Worm (Caenorhabditis elegans): ENCODE data around the gene C01G6.9.

Gene C01G6.9

DNA sequence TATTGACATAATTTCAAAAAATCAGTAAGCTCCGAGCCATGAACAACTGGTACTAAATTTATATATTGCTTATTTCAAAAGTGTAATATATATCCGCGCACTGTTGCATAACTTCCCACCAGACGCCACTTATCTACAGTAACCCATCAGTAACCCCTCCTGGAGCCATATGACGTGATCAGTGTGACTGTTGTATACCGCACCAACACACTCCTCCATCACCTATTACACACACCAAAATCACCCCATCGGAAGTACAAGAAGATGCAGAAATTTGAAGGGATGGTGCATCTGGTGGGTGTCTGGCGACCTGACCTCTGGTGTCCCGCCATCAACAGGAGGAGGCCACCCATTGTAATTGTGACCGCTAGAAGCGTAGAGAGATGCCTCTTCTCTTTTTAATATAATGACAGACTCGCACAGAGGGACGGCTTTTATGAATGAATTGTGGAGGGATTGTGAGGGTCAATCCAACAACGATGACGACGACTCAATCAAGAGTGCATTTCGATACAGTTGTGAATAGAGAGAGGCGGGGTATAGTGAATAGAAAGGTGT lies 32.7 kb downstream of the C01G6.9 start:
- TF ChIP-seq nhr-28 (tag; optimal IDR thresholded peaks at IDR 0.05) (no peak), dpl-1 (GFP tag; optimal IDR thresholded peaks at IDR 0.05) (no peak), snpc-4 (tag; optimal IDR thresholded peaks at IDR 0.05) (no peak), nhr-77 (tag; optimal IDR thresholded peaks at IDR 0.05) (no peak), fkh-10 (GFP tag; optimal IDR thresholded peaks at IDR 0.05) (no peak), lin-35 (GFP tag; optimal IDR thresholded peaks at IDR 0.05) (no peak), sox-4 (tag; optimal IDR thresholded peaks at IDR 0.05) (no peak), zip-4 (GFP tag; optimal IDR thresholded peaks at IDR 0.05) (no peak), C16A3.4 (tag; optimal IDR thresholded peaks at IDR 0.05) (no peak), jun-1 (tag; optimal IDR thresholded peaks at IDR 0.05) (no peak), blmp-1 (tag; optimal IDR thresholded peaks at IDR 0.05) (no peak), irx-1 (tag; optimal IDR thresholded peaks at IDR 0.05) (no peak), pag-3 (tag; optimal IDR thresholded peaks at IDR 0.05; ENCODE audit: borderline replicate concordance, insufficient read depth) (no peak)

- TF ChIP-seq lir-3 (tag; optimal IDR thresholded peaks at IDR 0.05; ENCODE audit: poor library complexity) = no peak
- peak; percentile 47 for TF ChIP-seq fos-1 (tag; optimal IDR thresholded peaks at IDR 0.05)
- no peak for TF ChIP-seq ets-5 (GFP tag; IDR thresholded peaks at IDR 0.05)
- TF ChIP-seq zip-4 (GFP tag; optimal IDR thresholded peaks at IDR 0.05) = no peak
- TF ChIP-seq pag-3 (tag; optimal IDR thresholded peaks at IDR 0.05; ENCODE audit: borderline replicate concordance, insufficient read depth) = peak; percentile 84
- TF ChIP-seq nhr-28 (tag; optimal IDR thresholded peaks at IDR 0.05) = no peak
- TF ChIP-seq nhr-47 (tag; optimal IDR thresholded peaks at IDR 0.05) = peak; percentile 30
- peak; percentile 53 for TF ChIP-seq mep-1 (tag; optimal IDR thresholded peaks at IDR 0.05)
- TF ChIP-seq lsy-2 (tag; optimal IDR thresholded peaks at IDR 0.05) = peak; percentile 22 to 56
- TF ChIP-seq tbx-2 (tag; optimal IDR thresholded peaks at IDR 0.05) = peak; percentile 39
- peak; percentile 94 for TF ChIP-seq blmp-1 (tag; optimal IDR thresholded peaks at IDR 0.05)
- TF ChIP-seq C04F5.9 (tag; optimal IDR thresholded peaks at IDR 0.05) = peak; percentile 15
- TF ChIP-seq skn-1 (tag; optimal IDR thresholded peaks at IDR 0.05) = peak; percentile 9
- peak; percentile 73 for TF ChIP-seq rnt-1 (tag; optimal IDR thresholded peaks at IDR 0.05)
- TF ChIP-seq zag-1 (tag; optimal IDR thresholded peaks at IDR 0.05) = no peak
- TF ChIP-seq pqm-1 (tag; optimal IDR thresholded peaks at IDR 0.05) = no peak
- TF ChIP-seq ztf-11 (tag; optimal IDR thresholded peaks at IDR 0.05) = peak in 1 of 2 experiments; percentile 26
- peak; percentile 86 for TF ChIP-seq nhr-71 (tag; optimal IDR thresholded peaks at IDR 0.05)
- TF ChIP-seq swsn-7 (tag; optimal IDR thresholded peaks at IDR 0.05) = peak; percentile 35
- TF ChIP-seq nhr-85 (tag) = peak; percentile 88
- TF ChIP-seq irx-1 (tag; optimal IDR thresholded peaks at IDR 0.05) = peak; percentile 40
- TF ChIP-seq aly-2 (tag; optimal IDR thresholded peaks at IDR 0.05) = no peak
- peak; percentile 74 for TF ChIP-seq nhr-20 (tag; optimal IDR thresholded peaks at IDR 0.05)
- no peak for TF ChIP-seq ama-1 (optimal IDR thresholded peaks at IDR 0.05)
- TF ChIP-seq dpl-1 (GFP tag; optimal IDR thresholded peaks at IDR 0.05) = no peak
- TF ChIP-seq nhr-19 (GFP tag; conservative IDR thresholded peaks at IDR 0.05) = peak; percentile 67
- no peak for TF ChIP-seq isw-1 (GFP tag; IDR thresholded peaks at IDR 0.05)
- no peak for TF ChIP-seq sox-4 (tag; optimal IDR thresholded peaks at IDR 0.05)
- TF ChIP-seq fkh-10 (GFP tag; optimal IDR thresholded peaks at IDR 0.05) = no peak
- peak; percentile 45 for TF ChIP-seq unc-130 (tag; optimal IDR thresholded peaks at IDR 0.05)
- TF ChIP-seq snu-23 (GFP tag; optimal IDR thresholded peaks at IDR 0.05) = peak; percentile 72
- TF ChIP-seq efl-1 (optimal IDR thresholded peaks at IDR 0.05) = peak in 1 of 2 experiments; percentile 26
- no peak for TF ChIP-seq efl-1 (GFP tag; optimal IDR thresholded peaks at IDR 0.05 in 1 of 2)
- TF ChIP-seq xbp-1 (tag; optimal IDR thresholded peaks at IDR 0.05) = peak; percentile 36
- TF ChIP-seq egl-13 (tag; optimal IDR thresholded peaks at IDR 0.05) = peak; percentile 22
- TF ChIP-seq dsc-1 (tag; optimal IDR thresholded peaks at IDR 0.05) = peak; percentile 21
- TF ChIP-seq lin-39 (tag; optimal IDR thresholded peaks at IDR 0.05) = peak; percentile 41
- peak; percentile 90 for TF ChIP-seq lin-14 (GFP tag; optimal IDR thresholded peaks at IDR 0.05)
- TF ChIP-seq lin-35 (GFP tag; optimal IDR thresholded peaks at IDR 0.05) = no peak
Measured at ce11 chrII:9261931-9262562, 33.6 kb downstream of the C01G6.9 start, which contains the start of gene aqp-2. Gene aqp-2 (minus strand): TSS chrII:9261981.

Measured in whole organism, L1 larva.